Worm (Caenorhabditis elegans) whole organism, L2 larva: Measurements from ENCODE around the gene F35H12.6.

Experiments used
- C34F6.9 ChIP-seq: fragments of 150-350 bp; optimal IDR thresholded peaks from 2 replicates; lab custom pipeline; 2014; ENCODE audit warnings: missing biosample characterization, missing genetic modification characterization
- F13H6.1 ChIP-seq: sonication (generic microtip); optimal IDR thresholded peaks from 2 replicates; lab custom pipeline; 2016; ENCODE audit warnings: missing genetic modification characterization, missing compliant biosample characterization
- R02D3.7 ChIP-seq: fragments of 150-350 bp; optimal IDR thresholded peaks from 2 replicates; lab custom pipeline; 2014; ENCODE audit warnings: missing biosample characterization, missing genetic modification characterization
- ZK546.5 ChIP-seq: sonication (generic microtip); optimal IDR thresholded peaks from 2 replicates; lab custom pipeline; 2017; ENCODE audit warnings: missing biosample characterization, missing genetic modification characterization
- alr-1 ChIP-seq: fragments of 150-350 bp; optimal IDR thresholded peaks from 2 replicates; lab custom pipeline; 2014; ENCODE audit warnings: missing biosample characterization, missing genetic modification characterization
- blmp-1 ChIP-seq: sonication (generic microtip); optimal IDR thresholded peaks from 2 replicates; lab custom pipeline; 2017; ENCODE audit warnings: missing genetic modification characterization, mild to moderate bottlenecking, missing compliant biosample characterization, antibody characterized with exemption, moderate library complexity; ENCODE audit not compliant: insufficient read depth
- ceh-16 ChIP-seq: fragments of 150-350 bp; optimal IDR thresholded peaks from 2 replicates; lab custom pipeline; 2014; ENCODE audit warnings: missing biosample characterization, missing genetic modification characterization
- crh-2 ChIP-seq: sonication (generic microtip); optimal IDR thresholded peaks from 2 replicates; lab custom pipeline; 2017; ENCODE audit warnings: missing biosample characterization, missing genetic modification characterization
- dmd-4 ChIP-seq: sonication (generic microtip); optimal IDR thresholded peaks from 2 replicates; lab custom pipeline; 2017; ENCODE audit warnings: missing biosample characterization, missing genetic modification characterization
- egl-27 ChIP-seq: sonication (generic microtip); optimal IDR thresholded peaks from 3 replicates; lab custom pipeline; 2017; ENCODE audit warnings: missing biosample characterization, missing genetic modification reagents, missing genetic modification characterization
- elt-1 ChIP-seq: fragments of 150-350 bp; optimal IDR thresholded peaks from 2 replicates; lab custom pipeline; 2014; ENCODE audit warnings: missing biosample characterization, missing genetic modification characterization
- elt-3 ChIP-seq: sonication (generic microtip); optimal IDR thresholded peaks from 2 replicates; lab custom pipeline; 2017; ENCODE audit warnings: missing biosample characterization, missing genetic modification characterization
- fos-1 ChIP-seq: fragments of 150-350 bp; optimal IDR thresholded peaks from 2 replicates; lab custom pipeline; 2014; ENCODE audit warnings: missing biosample characterization, missing genetic modification characterization
- gmeb-1 ChIP-seq: fragments of 150-350 bp; optimal IDR thresholded peaks from 2 replicates; lab custom pipeline; 2014; ENCODE audit warnings: missing biosample characterization, missing genetic modification characterization
- lin-11 ChIP-seq: fragments of 150-350 bp; sonication (generic microtip); optimal IDR thresholded peaks from 2 replicates; lab custom pipeline; 2014; ENCODE audit warnings: missing biosample characterization, missing genetic modification characterization, inconsistent platforms, mixed read lengths
- lsy-2 ChIP-seq, 2 experiments: fragments of 150-350 bp in 1 of 2; sonication (generic microtip) in 1 of 2; optimal IDR thresholded peaks; 2 replicates each; lab custom pipeline; 2014 to 2017; ENCODE audit warnings: missing biosample characterization in 2 of 2, missing genetic modification characterization in 2 of 2
- mab-5 ChIP-seq: fragments of 150-350 bp; optimal IDR thresholded peaks from 2 replicates; lab custom pipeline; 2014; ENCODE audit warnings: missing biosample characterization, missing genetic modification characterization
- mbf-1 ChIP-seq: sonication (generic microtip); optimal IDR thresholded peaks from 2 replicates; lab custom pipeline; 2017; ENCODE audit warnings: missing biosample characterization, missing genetic modification characterization
- mdl-1 ChIP-seq, 2 experiments: fragments of 150-350 bp in 1 of 2; sonication (generic microtip) in 1 of 2; optimal IDR thresholded peaks; 2 replicates each; lab custom pipeline; 2017; ENCODE audit warnings: missing biosample characterization in 2 of 2, missing genetic modification characterization in 2 of 2
- nhr-10 ChIP-seq: sonication (generic microtip); optimal IDR thresholded peaks from 2 replicates; lab custom pipeline; 2017; ENCODE audit warnings: missing biosample characterization, missing genetic modification characterization
- nhr-11 ChIP-seq: fragments of 150-350 bp; optimal IDR thresholded peaks from 2 replicates; lab custom pipeline; 2014; ENCODE audit warnings: missing biosample characterization, missing genetic modification characterization
- nhr-12 ChIP-seq: fragments of 150-350 bp; optimal IDR thresholded peaks from 2 replicates; lab custom pipeline; 2014; ENCODE audit warnings: missing biosample characterization, missing genetic modification characterization
- nhr-129 ChIP-seq: fragments of 150-350 bp; optimal IDR thresholded peaks from 2 replicates; lab custom pipeline; 2014; ENCODE audit warnings: missing biosample characterization, missing genetic modification characterization
- nhr-21 ChIP-seq: fragments of 150-350 bp; optimal IDR thresholded peaks from 2 replicates; lab custom pipeline; 2014; ENCODE audit warnings: missing biosample characterization, missing genetic modification characterization
- nhr-237 ChIP-seq: fragments of 150-350 bp; optimal IDR thresholded peaks from 2 replicates; lab custom pipeline; 2014; ENCODE audit warnings: missing biosample characterization, missing genetic modification characterization
- nhr-6 ChIP-seq: fragments of 150-350 bp; optimal IDR thresholded peaks from 2 replicates; lab custom pipeline; 2014; ENCODE audit warnings: missing biosample characterization, missing genetic modification characterization
- peb-1 ChIP-seq: fragments of 150-350 bp; optimal IDR thresholded peaks from 2 replicates; lab custom pipeline; 2014; ENCODE audit warnings: missing biosample characterization, missing genetic modification characterization
- sem-4 ChIP-seq: fragments of 150-350 bp; optimal IDR thresholded peaks from 2 replicates; lab custom pipeline; 2014; ENCODE audit warnings: missing biosample characterization, missing genetic modification reagents, missing genetic modification characterization
- skn-1 ChIP-seq: sonication (generic microtip); optimal IDR thresholded peaks from 2 replicates; lab custom pipeline; 2017; ENCODE audit warnings: missing biosample characterization, missing genetic modification characterization
- sma-3 ChIP-seq: sonication (generic microtip); optimal IDR thresholded peaks from 2 replicates; lab custom pipeline; 2016; ENCODE audit warnings: missing genetic modification reagents, missing genetic modification characterization, missing compliant biosample characterization
- sma-9 ChIP-seq, 2 experiments: fragments of 150-350 bp in 1 of 2; sonication (generic microtip) in 1 of 2; optimal IDR thresholded peaks; 2 replicates each; lab custom pipeline; 2014 to 2016; ENCODE audit warnings: missing genetic modification characterization in 2 of 2, mild to moderate bottlenecking in 1 of 2, missing biosample characterization in 1 of 2, missing compliant biosample characterization in 1 of 2, missing genetic modification reagents in 1 of 2, moderate library complexity in 1 of 2
- snpc-4 ChIP-seq: fragments of 150-350 bp; optimal IDR thresholded peaks from 2 replicates; lab custom pipeline; 2014; ENCODE audit warnings: missing biosample characterization, missing genetic modification characterization
- unc-55 ChIP-seq: fragments of 150-350 bp; sonication (generic microtip); optimal IDR thresholded peaks from 3 replicates; lab custom pipeline; 2014; ENCODE audit warnings: missing biosample characterization, missing genetic modification reagents, missing genetic modification characterization
- unc-62 ChIP-seq: fragments of 150-350 bp; optimal IDR thresholded peaks from 2 replicates; lab custom pipeline; 2014; ENCODE audit warnings: missing biosample characterization, missing genetic modification reagents, missing genetic modification characterization
- zag-1 ChIP-seq: fragments of 150-350 bp; optimal IDR thresholded peaks from 2 replicates; lab custom pipeline; 2014; ENCODE audit warnings: missing biosample characterization, missing genetic modification characterization
- ztf-1 ChIP-seq: fragments of 200-800 bp; sonication (Bioruptor generic); conservative IDR thresholded peaks from 2 replicates; pipeline ENCODE4 v1.3.6; 2022; ENCODE audit warnings: missing genetic modification characterization, missing compliant biosample characterization
- ztf-11 ChIP-seq: sonication (generic microtip); optimal IDR thresholded peaks from 2 replicates; lab custom pipeline; 2017; ENCODE audit warnings: missing biosample characterization, missing genetic modification characterization

Gene F35H12.6

DNA sequence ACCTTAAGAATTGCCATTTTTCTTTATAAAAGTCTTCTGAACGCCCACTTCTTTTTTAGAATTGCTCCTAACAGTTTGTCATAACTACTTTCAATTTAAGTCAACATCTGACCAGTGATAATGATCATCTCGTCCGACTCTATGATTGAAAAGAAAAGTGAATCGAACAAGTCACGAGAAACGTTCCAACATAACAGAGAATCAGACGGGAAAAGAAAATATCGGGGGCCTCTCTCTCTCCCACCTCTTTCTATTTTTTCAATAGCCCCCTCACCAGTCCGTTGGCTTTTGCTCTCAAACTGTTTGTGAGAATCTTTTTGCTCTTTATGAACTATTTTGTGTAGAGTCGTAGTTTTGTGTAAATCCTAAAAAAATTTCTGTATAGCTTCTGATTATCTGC is 14.5 kb downstream of the F35H12.6 start:
- TF ChIP-seq crh-2 (tag; lab: Kevin White, UChicago) (no peak), nhr-10 (tag; lab: Kevin White, UChicago) (no peak), nhr-6 (tag; lab: Kevin White, UChicago) (no peak), sma-9 (GFP tag; optimal IDR thresholded peaks at IDR 0.05; lab: Kevin White, UChicago) (peak; percentile 8), sma-9 (tag; optimal IDR thresholded peaks at IDR 0.05; lab: Kevin White, UChicago) (no peak), nhr-237 (tag; lab: Kevin White, UChicago) (no peak), R02D3.7 (tag; lab: Kevin White, UChicago) (no peak), nhr-129 (peak; percentile 7), blmp-1 (tag; lab: Kevin White, UChicago) (peak; percentile 51), mdl-1 (tag; optimal IDR thresholded peaks at IDR 0.05; lab: Kevin White, UChicago) (no peak), nhr-12 (tag; lab: Kevin White, UChicago) (no peak), unc-62 (GFP tag; lab: Kevin White, UChicago) (no peak), ZK546.5 (no peak), sem-4 (no peak)

ce11 chrX:932874-933273 is 19.8 kb downstream of the F35H12.6 start:
- no peak for TF ChIP-seq sma-3
- TF ChIP-seq elt-1 (tag; lab: Kevin White, UChicago): no peak
- peak; percentile 43 for TF ChIP-seq C34F6.9 (tag; lab: Kevin White, UChicago)
- peak in 1 of 2 experiments; percentile 40 for TF ChIP-seq lsy-2 (tag; optimal IDR thresholded peaks at IDR 0.05; lab: Kevin White, UChicago)
- TF ChIP-seq nhr-21 (tag; lab: Kevin White, UChicago): no peak
- no peak for TF ChIP-seq mab-5 (tag; lab: Kevin White, UChicago)
- no peak for TF ChIP-seq dmd-4 (tag; lab: Kevin White, UChicago)
- no peak for TF ChIP-seq ztf-1 (GFP tag; lab: Robert Waterston, UW)
- TF ChIP-seq nhr-10 (tag; lab: Kevin White, UChicago): no peak
- TF ChIP-seq lin-11 (tag; lab: Kevin White, UChicago): no peak
- no peak for TF ChIP-seq alr-1 (tag; lab: Kevin White, UChicago)
- TF ChIP-seq F13H6.1: no peak
- no peak for TF ChIP-seq R02D3.7 (tag; lab: Kevin White, UChicago)
- no peak for TF ChIP-seq gmeb-1 (tag; lab: Kevin White, UChicago)
- no peak for TF ChIP-seq elt-3
- TF ChIP-seq sma-9 (GFP tag; optimal IDR thresholded peaks at IDR 0.05; lab: Kevin White, UChicago): no peak
- no peak for TF ChIP-seq sma-9 (tag; optimal IDR thresholded peaks at IDR 0.05; lab: Kevin White, UChicago)
- peak; percentile 54 for TF ChIP-seq nhr-129
- no peak for TF ChIP-seq ceh-16
- TF ChIP-seq peb-1 (tag; lab: Kevin White, UChicago): no peak
- TF ChIP-seq mdl-1 (tag; optimal IDR thresholded peaks at IDR 0.05; lab: Kevin White, UChicago): peak in 1 of 2 experiments; percentile 57
- no peak for TF ChIP-seq snpc-4
- TF ChIP-seq egl-27: no peak
- TF ChIP-seq crh-2 (tag; lab: Kevin White, UChicago): peak; percentile 51
- peak; percentile 72 for TF ChIP-seq unc-55
- TF ChIP-seq mbf-1 (tag; lab: Kevin White, UChicago): no peak
- peak; percentile 52 for TF ChIP-seq zag-1 (tag; lab: Kevin White, UChicago)

DNA sequence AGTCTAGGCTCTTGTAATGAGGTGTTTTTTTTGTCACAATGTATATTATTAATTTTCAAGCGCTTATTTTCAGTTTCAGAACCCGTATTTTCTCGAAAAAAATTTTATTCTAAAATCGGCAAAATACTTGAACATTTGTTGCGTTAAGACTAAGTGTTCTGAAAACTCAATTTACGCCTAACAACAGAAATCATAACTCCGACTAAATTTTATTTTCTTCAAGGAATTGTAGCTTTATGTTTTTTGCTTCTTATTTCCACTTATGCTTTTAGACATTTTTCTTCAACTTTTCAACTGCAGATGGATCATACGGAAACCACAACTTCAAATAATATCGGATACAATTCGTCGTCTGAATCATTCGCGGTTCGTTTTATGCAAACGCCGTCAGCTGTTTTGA is 20.4 kb downstream of the F35H12.6 start, which contains the start of gene F35H12.1:
F35H12.1 (plus strand) TSS at position 301 of the 400 bp plus-strand sequence.
- TF ChIP-seq ztf-11 (tag; lab: Kevin White, UChicago) (no peak), fos-1 (tag; lab: Kevin White, UChicago) (no peak), gmeb-1 (tag; lab: Kevin White, UChicago) (no peak), nhr-12 (tag; lab: Kevin White, UChicago) (no peak), elt-3 (no peak), nhr-11 (tag; lab: Kevin White, UChicago) (no peak), mdl-1 (tag; optimal IDR thresholded peaks at IDR 0.05; lab: Kevin White, UChicago) (no peak), unc-55 (no peak), skn-1 (tag; lab: Kevin White, UChicago) (no peak)
- TF ChIP-seq, all 48 proteins: peak for 0

- TF ChIP-seq snpc-4 (peak; percentile 73), ceh-16 (no peak)
- TF ChIP-seq, all 48 proteins: peak for 1
These were observed 22.9 kb downstream of the F35H12.6 start for ce11 chrX:936013-936412.
